Worm (Caenorhabditis elegans) whole organism, mixed stage, embryonic: ENCODE measurements around the gene W02H5.19.

ENCODE experiments used
- M03D4.4 ChIP-seq: sonication (generic microtip); optimal IDR thresholded peaks from 2 replicates; lab custom pipeline; 2017; ENCODE audit warnings: mild to moderate bottlenecking, missing genetic modification characterization, missing compliant biosample characterization
- bed-3 ChIP-seq: fragments of 200-800 bp; sonication (Bioruptor generic); optimal IDR thresholded peaks from 3 replicates; lab custom pipeline; 2018; ENCODE audit warnings: mild to moderate bottlenecking, missing genetic modification characterization, moderate library complexity, missing compliant biosample characterization
- flh-1 ChIP-seq: fragments of 200-800 bp; sonication (Bioruptor generic); optimal IDR thresholded peaks from 2 replicates; lab custom pipeline; 2018; ENCODE audit warnings: mild to moderate bottlenecking, missing genetic modification characterization, moderate library complexity, missing compliant biosample characterization
- nhr-76 ChIP-seq: sonication (generic microtip); optimal IDR thresholded peaks from 2 replicates; lab custom pipeline; 2017; ENCODE audit warnings: missing biosample characterization, missing genetic modification characterization
- pha-4 ChIP-seq: fragments of 150-350 bp; optimal IDR thresholded peaks from 2 replicates; lab custom pipeline; 2018; ENCODE audit warnings: missing biosample characterization, missing genetic modification reagents, missing genetic modification characterization
- snpc-4 ChIP-seq: fragments of 150-350 bp; optimal IDR thresholded peaks from 2 replicates; lab custom pipeline; 2014; ENCODE audit warnings: missing biosample characterization, missing genetic modification characterization

ce11 chrV:2652557-2653133 is 14.0 kb downstream of the W02H5.19 start, which contains the start of the genes W02H5.8 and angl-1:
- TF ChIP-seq flh-1 (GFP tag; lab: Kevin White, UChicago), result no peak
- no peak for TF ChIP-seq pha-4 (tag; lab: Kevin White, UChicago)
- no peak for TF ChIP-seq M03D4.4
- no peak for TF ChIP-seq nhr-76 (tag; lab: Kevin White, UChicago)
- TF ChIP-seq snpc-4 (tag; lab: Kevin White, UChicago), result no peak
- TF ChIP-seq bed-3 (GFP tag; lab: Kevin White, UChicago), result no peak
